Fruit fly (Drosophila melanogaster) whole organism, embryonic: Measurements from ENCODE around the gene Nak.

Source experiments
- Abd-B ChIP-seq: fragments of 200-800 bp; sonication (Bioruptor generic); optimal IDR thresholded peaks from 2 replicates; lab custom pipeline; 2018; ENCODE audit warnings: missing biosample characterization, mild to moderate bottlenecking, missing genetic modification characterization, moderate library complexity
- CG1024 ChIP-seq: fragments of 200-800 bp; sonication (Bioruptor generic); IDR thresholded peaks from 2 replicates; pipeline ENCODE4 v1.3.6; 2022; ENCODE audit warnings: missing biosample characterization, missing genetic modification characterization
- CG34422 ChIP-seq: fragments of 200-800 bp; sonication (Bioruptor generic); IDR thresholded peaks from 3 replicates; pipeline ENCODE4 v1.3.6; 2022; ENCODE audit warnings: missing biosample characterization, missing genetic modification characterization
- CG3838 ChIP-seq: fragments of 200-800 bp; sonication (Bioruptor generic); optimal IDR thresholded peaks from 3 replicates; lab custom pipeline; 2016; ENCODE audit warnings: missing biosample characterization, missing genetic modification characterization
- CG8290 ChIP-seq, 3 experiments: fragments of 200-800 bp; sonication (Bioruptor generic); optimal IDR thresholded peaks; 2 replicates each; lab custom pipeline; 2016 to 2019; ENCODE audit warnings: missing biosample characterization in 3 of 3, missing genetic modification characterization in 3 of 3, mild to moderate bottlenecking in 2 of 3, moderate library complexity in 1 of 3
- CG8478 ChIP-seq: fragments of >200 bp; optimal IDR thresholded peaks from 2 replicates; lab custom pipeline; 2018
- Sox102F ChIP-seq: fragments of 200-800 bp; sonication (Bioruptor generic); optimal IDR thresholded peaks from 2 replicates; lab custom pipeline; 2018; ENCODE audit warnings: missing biosample characterization, mild to moderate bottlenecking, missing genetic modification characterization, moderate library complexity
- org-1 ChIP-seq: fragments of 200-800 bp; sonication (Bioruptor generic); optimal IDR thresholded peaks from 2 replicates; lab custom pipeline; 2017; ENCODE audit warnings: missing biosample characterization, missing genetic modification characterization

- TF ChIP-seq Sox102F (GFP tag; lab: Kevin White, UChicago) (no peak), org-1 (no peak), CG3838 (no peak), CG34422 (GFP tag; lab: Robert Waterston, UW) (no peak), CG1024 (GFP tag; lab: Robert Waterston, UW) (no peak), CG8478 (lab: Kevin White, UChicago) (no peak), Abd-B (no peak), CG8290 (GFP tag; optimal IDR thresholded peaks at IDR 0.05; lab: Kevin White, UChicago) (no peak), CG8290 (tag; optimal IDR thresholded peaks at IDR 0.05; lab: Kevin White, UChicago) (no peak)
These were observed 46.4 kb upstream of the Nak start for dm6 chr2L:19014881-19015366.
